Worm (Caenorhabditis elegans) whole organism, mixed stage, embryonic: Measurements from ENCODE around the gene taf-13.
A peak's percentile ranks its signal among the peaks of the same experiment; 100 is the strongest.

Experiments
- M03D4.4 ChIP-seq: sonication (generic microtip); optimal IDR thresholded peaks from 2 replicates; lab custom pipeline; 2017; ENCODE audit warnings: mild to moderate bottlenecking, missing genetic modification characterization, missing compliant biosample characterization
- bed-3 ChIP-seq: fragments of 200-800 bp; sonication (Bioruptor generic); optimal IDR thresholded peaks from 3 replicates; lab custom pipeline; 2018; ENCODE audit warnings: mild to moderate bottlenecking, missing genetic modification characterization, moderate library complexity, missing compliant biosample characterization
- blmp-1 ChIP-seq: fragments of 150-350 bp; optimal IDR thresholded peaks from 2 replicates; lab custom pipeline; 2014; ENCODE audit warnings: missing biosample characterization, missing genetic modification characterization
- ceh-39 ChIP-seq: fragments of 150-350 bp; optimal IDR thresholded peaks from 2 replicates; lab custom pipeline; 2014; ENCODE audit warnings: missing biosample characterization, missing genetic modification characterization
- ceh-43 ChIP-seq: fragments of 200-800 bp; sonication (Bioruptor generic); optimal IDR thresholded peaks from 2 replicates; lab custom pipeline; 2018; ENCODE audit warnings: mild to moderate bottlenecking, missing genetic modification characterization, moderate library complexity, missing compliant biosample characterization
- ceh-83 ChIP-seq: fragments of 200-800 bp; sonication (Bioruptor generic); optimal IDR thresholded peaks from 2 replicates; lab custom pipeline; 2018; ENCODE audit warnings: mild to moderate bottlenecking, missing genetic modification characterization, missing compliant biosample characterization
- ces-1 ChIP-seq: fragments of 150-350 bp; optimal IDR thresholded peaks from 2 replicates; lab custom pipeline; 2014; ENCODE audit warnings: missing biosample characterization, missing genetic modification reagents, missing genetic modification characterization
- cnd-1 ChIP-seq: fragments of 200-800 bp; sonication (Bioruptor generic); optimal IDR thresholded peaks from 2 replicates; lab custom pipeline; 2018; ENCODE audit warnings: mild to moderate bottlenecking, missing genetic modification characterization, missing compliant biosample characterization
- drap-1 ChIP-seq: fragments of 200-800 bp; sonication (Bioruptor generic); optimal IDR thresholded peaks from 3 replicates; lab custom pipeline; 2018; ENCODE audit warnings: mild to moderate bottlenecking, missing genetic modification characterization, missing compliant biosample characterization
- elt-1 ChIP-seq: sonication (generic microtip); optimal IDR thresholded peaks from 2 replicates; lab custom pipeline; 2017; ENCODE audit warnings: missing genetic modification characterization, mild to moderate bottlenecking, missing compliant biosample characterization, antibody characterized with exemption, moderate library complexity, borderline replicate concordance; ENCODE audit not compliant: insufficient read depth
- elt-3 ChIP-seq: fragments of 150-350 bp; optimal IDR thresholded peaks from 2 replicates; lab custom pipeline; 2014; ENCODE audit warnings: missing biosample characterization, missing genetic modification characterization
- flh-1 ChIP-seq: fragments of 200-800 bp; sonication (Bioruptor generic); optimal IDR thresholded peaks from 2 replicates; lab custom pipeline; 2018; ENCODE audit warnings: mild to moderate bottlenecking, missing genetic modification characterization, moderate library complexity, missing compliant biosample characterization
- ham-2 ChIP-seq: fragments of 200-800 bp; sonication (Bioruptor generic); optimal IDR thresholded peaks from 2 replicates; lab custom pipeline; 2018; ENCODE audit warnings: mild to moderate bottlenecking, missing genetic modification characterization, missing compliant biosample characterization
- hlh-1 ChIP-seq: fragments of 150-350 bp; optimal IDR thresholded peaks from 2 replicates; lab custom pipeline; 2014; ENCODE audit warnings: missing biosample characterization, missing genetic modification reagents, missing genetic modification characterization
- lin-13 ChIP-seq: fragments of 150-350 bp; optimal IDR thresholded peaks from 2 replicates; lab custom pipeline; 2014; ENCODE audit warnings: missing biosample characterization, missing genetic modification characterization
- lin-32 ChIP-seq: fragments of 200-800 bp; sonication (Bioruptor generic); optimal IDR thresholded peaks from 2 replicates; lab custom pipeline; 2018; ENCODE audit warnings: mild to moderate bottlenecking, missing genetic modification characterization, missing compliant biosample characterization
- lsy-2 ChIP-seq: fragments of 150-350 bp; optimal IDR thresholded peaks from 2 replicates; lab custom pipeline; 2014; ENCODE audit warnings: missing biosample characterization, missing genetic modification characterization
- mab-5 ChIP-seq: fragments of 150-350 bp; optimal IDR thresholded peaks from 2 replicates; lab custom pipeline; 2014; ENCODE audit warnings: missing biosample characterization, missing genetic modification characterization
- mep-1 ChIP-seq: fragments of 150-350 bp; optimal IDR thresholded peaks from 2 replicates; lab custom pipeline; 2017; ENCODE audit warnings: missing biosample characterization, missing genetic modification reagents, missing genetic modification characterization, inconsistent platforms
- mls-2 ChIP-seq: sonication (generic microtip); optimal IDR thresholded peaks from 2 replicates; lab custom pipeline; 2016; ENCODE audit warnings: mild to moderate bottlenecking, missing genetic modification characterization, moderate library complexity, missing compliant biosample characterization
- nhr-12 ChIP-seq: fragments of 150-350 bp; optimal IDR thresholded peaks from 2 replicates; lab custom pipeline; 2014; ENCODE audit warnings: missing biosample characterization, missing genetic modification characterization
- nhr-2 ChIP-seq: fragments of 150-350 bp; optimal IDR thresholded peaks from 2 replicates; lab custom pipeline; 2014; ENCODE audit warnings: missing biosample characterization, missing genetic modification characterization
- nhr-237 ChIP-seq: fragments of 150-350 bp; optimal IDR thresholded peaks from 2 replicates; lab custom pipeline; 2014; ENCODE audit warnings: missing biosample characterization, missing genetic modification characterization
- nhr-28 ChIP-seq: fragments of 150-350 bp; optimal IDR thresholded peaks from 2 replicates; lab custom pipeline; 2014; ENCODE audit warnings: missing biosample characterization, missing genetic modification characterization
- nhr-76 ChIP-seq: sonication (generic microtip); optimal IDR thresholded peaks from 2 replicates; lab custom pipeline; 2017; ENCODE audit warnings: missing biosample characterization, missing genetic modification characterization
- pha-4 ChIP-seq: fragments of 150-350 bp; optimal IDR thresholded peaks from 2 replicates; lab custom pipeline; 2018; ENCODE audit warnings: missing biosample characterization, missing genetic modification reagents, missing genetic modification characterization
- snpc-4 ChIP-seq: fragments of 150-350 bp; optimal IDR thresholded peaks from 2 replicates; lab custom pipeline; 2014; ENCODE audit warnings: missing biosample characterization, missing genetic modification characterization
- sptf-1 ChIP-seq: sonication (generic microtip); optimal IDR thresholded peaks from 2 replicates; lab custom pipeline; 2017; ENCODE audit warnings: mild to moderate bottlenecking, missing genetic modification characterization, moderate library complexity, missing compliant biosample characterization
- tbx-8 ChIP-seq: fragments of 200-800 bp; sonication (Bioruptor generic); optimal IDR thresholded peaks from 2 replicates; lab custom pipeline; 2018; ENCODE audit warnings: mild to moderate bottlenecking, missing genetic modification characterization, moderate library complexity, missing compliant biosample characterization
- unc-120 ChIP-seq: sonication (generic microtip); optimal IDR thresholded peaks from 2 replicates; lab custom pipeline; 2017; ENCODE audit warnings: missing genetic modification characterization, missing compliant biosample characterization; ENCODE audit not compliant: poor library complexity, severe bottlenecking
- unc-39 ChIP-seq: fragments of 150-350 bp; optimal IDR thresholded peaks from 2 replicates; lab custom pipeline; 2014; ENCODE audit warnings: missing biosample characterization, missing genetic modification characterization
- unc-62 ChIP-seq: fragments of 150-350 bp; optimal IDR thresholded peaks from 2 replicates; lab custom pipeline; 2014; ENCODE audit warnings: missing biosample characterization, missing genetic modification reagents, missing genetic modification characterization
- zip-8 ChIP-seq: fragments of 150-350 bp; optimal IDR thresholded peaks from 2 replicates; lab custom pipeline; 2014; ENCODE audit warnings: missing biosample characterization, missing genetic modification characterization
- ztf-11 ChIP-seq: fragments of 150-350 bp; optimal IDR thresholded peaks from 2 replicates; lab custom pipeline; 2014; ENCODE audit warnings: missing biosample characterization, missing genetic modification characterization

Gene taf-13

DNA sequence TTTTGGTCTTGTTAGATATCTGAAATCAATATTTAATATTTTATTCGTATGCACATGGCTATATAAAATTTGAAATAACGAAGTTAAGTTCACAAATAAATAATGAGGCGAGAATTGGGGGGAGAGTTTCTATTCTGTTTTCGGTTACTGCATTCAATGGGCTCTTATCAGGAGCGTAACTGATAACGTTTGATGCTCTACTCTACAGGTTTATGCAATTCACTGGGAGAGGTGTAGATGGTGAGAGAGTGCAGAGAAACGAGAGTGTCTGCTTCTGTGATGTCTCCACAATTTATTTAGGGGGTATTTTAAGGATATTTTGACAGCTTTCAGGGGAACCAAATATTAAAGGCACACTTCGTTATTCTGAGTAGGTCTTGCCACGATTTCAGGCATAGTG lies 10.7 kb downstream of the taf-13 start, which contains the start of gene C14A4.6:
Gene C14A4.6 (minus strand): TSS at position 19 of the 400 bp plus-strand sequence.
- no peak for TF ChIP-seq blmp-1 (tag; lab: Kevin White, UChicago)
- TF ChIP-seq snpc-4 = no peak
- TF ChIP-seq ceh-39 (tag; lab: Kevin White, UChicago) = no peak
- no peak for TF ChIP-seq ces-1 (GFP tag; lab: Kevin White, UChicago)
- no peak for TF ChIP-seq lsy-2 (tag; lab: Kevin White, UChicago)
- TF ChIP-seq nhr-76 = no peak
- no peak for TF ChIP-seq lin-32 (GFP tag; lab: Kevin White, UChicago)
- no peak for TF ChIP-seq ceh-83
- TF ChIP-seq pha-4 = no peak
- TF ChIP-seq bed-3 (GFP tag; lab: Kevin White, UChicago) = no peak
- TF ChIP-seq nhr-237 = no peak
- no peak for TF ChIP-seq nhr-28 (tag; lab: Kevin White, UChicago)
- no peak for TF ChIP-seq unc-120 (tag; lab: Kevin White, UChicago)
- TF ChIP-seq zip-8 (tag; lab: Kevin White, UChicago) = no peak
- no peak for TF ChIP-seq sptf-1 (tag; lab: Kevin White, UChicago)
- TF ChIP-seq unc-39 (tag; lab: Kevin White, UChicago) = no peak
- TF ChIP-seq mls-2 (tag; lab: Kevin White, UChicago) = no peak

DNA sequence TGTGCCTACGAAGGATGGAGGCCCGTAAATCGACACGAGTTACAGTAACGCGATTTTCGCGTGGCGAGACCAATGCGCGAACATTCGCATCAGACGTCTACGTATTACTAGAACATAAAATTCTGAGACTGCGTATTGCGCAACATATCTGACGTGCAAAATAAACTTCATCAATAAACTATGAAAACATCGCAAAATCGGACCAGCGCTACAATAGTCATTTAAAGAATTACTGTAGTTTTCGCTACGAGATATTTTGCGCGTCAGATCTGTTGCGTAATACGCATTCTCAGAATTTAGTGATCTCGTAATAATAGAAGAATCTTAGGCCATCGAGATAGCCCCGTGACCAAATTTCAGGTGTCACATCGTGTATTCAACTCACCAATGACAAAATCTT lies 11.1 kb downstream of the taf-13 start:
- TF ChIP-seq mls-2 (tag; lab: Kevin White, UChicago) = no peak
- peak; percentile 94 for TF ChIP-seq zip-8 (tag; lab: Kevin White, UChicago)
- TF ChIP-seq M03D4.4 (tag; lab: Kevin White, UChicago) = no peak

DNA sequence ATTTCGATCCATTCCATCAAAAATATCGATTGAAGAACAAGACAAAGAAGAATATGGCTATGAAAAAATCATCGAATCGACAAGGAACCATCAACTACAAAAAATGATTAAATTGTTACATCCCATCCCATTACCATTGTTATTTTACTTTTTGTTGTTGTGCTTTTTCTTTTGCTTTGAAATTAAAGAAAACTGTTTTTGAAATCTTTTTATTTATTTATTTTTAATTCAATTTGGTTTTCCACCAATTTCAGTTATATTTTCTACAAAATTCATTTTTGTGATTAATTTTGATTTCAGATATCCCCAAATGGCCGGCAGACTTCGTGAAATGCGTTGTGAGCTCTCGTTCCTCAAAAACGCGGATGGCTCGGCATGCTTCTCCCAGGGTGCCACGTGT lies 13.0 kb downstream of the taf-13 start, which contains the start of gene crn-5:
Gene crn-5 (plus strand): TSS at position 301 of the 400 bp plus-strand sequence.
- TF ChIP-seq ztf-11 (no peak), bed-3 (GFP tag; lab: Kevin White, UChicago) (no peak), cnd-1 (tag; lab: Kevin White, UChicago) (no peak), nhr-76 (no peak), lin-32 (GFP tag; lab: Kevin White, UChicago) (no peak), blmp-1 (tag; lab: Kevin White, UChicago) (no peak), unc-39 (tag; lab: Kevin White, UChicago) (no peak), drap-1 (GFP tag; lab: Kevin White, UChicago) (no peak), unc-120 (tag; lab: Kevin White, UChicago) (no peak), flh-1 (GFP tag; lab: Kevin White, UChicago) (no peak), tbx-8 (GFP tag; lab: Kevin White, UChicago) (no peak), lsy-2 (tag; lab: Kevin White, UChicago) (no peak), elt-1 (tag; lab: Kevin White, UChicago) (no peak), ham-2 (GFP tag; lab: Kevin White, UChicago) (no peak)

DNA sequence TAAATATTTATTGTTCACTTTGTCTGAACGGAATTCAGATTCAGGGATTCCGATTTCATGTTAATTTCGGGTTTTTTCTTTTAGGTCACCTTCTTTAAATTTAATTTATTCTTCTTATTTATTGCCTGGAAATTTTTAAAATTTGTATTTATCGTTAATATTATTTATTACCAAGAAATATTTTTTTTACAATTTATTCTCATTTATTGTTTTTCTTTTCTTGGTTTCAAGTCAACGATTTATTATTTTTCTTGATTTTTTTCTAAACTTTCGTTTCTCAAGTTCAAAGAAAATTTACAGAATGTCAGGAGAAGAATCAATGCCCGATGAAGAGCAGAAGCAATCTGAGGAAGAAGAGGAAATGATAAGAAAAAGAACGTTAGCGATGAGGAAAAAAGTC lies 17.7 kb downstream of the taf-13 start, which contains the start of gene crn-3:
Gene crn-3 (plus strand): TSS at position 301 of the 400 bp plus-strand sequence.
- no peak for TF ChIP-seq nhr-2 (tag; lab: Kevin White, UChicago)
- no peak for TF ChIP-seq mep-1 (tag; lab: Kevin White, UChicago)
- TF ChIP-seq mls-2 (tag; lab: Kevin White, UChicago) = no peak

DNA sequence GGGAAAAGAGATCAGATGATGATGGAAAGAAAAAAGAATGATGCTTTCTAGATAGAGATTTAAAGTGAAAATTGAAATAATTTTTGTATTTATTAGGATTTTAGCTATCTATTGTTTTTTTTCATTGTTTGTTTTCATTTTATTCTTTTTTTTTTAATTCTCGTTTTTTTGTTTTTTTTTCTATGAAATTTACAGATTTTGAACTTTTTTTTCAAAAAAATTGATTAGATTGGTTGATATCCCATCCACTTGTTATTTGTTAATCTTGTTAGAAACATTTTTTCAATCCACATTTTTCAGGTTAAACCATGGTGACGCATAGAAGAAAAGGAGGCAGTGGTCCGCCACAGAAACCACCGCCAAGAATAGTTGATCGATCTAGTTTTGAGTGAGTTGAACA lies 21.4 kb downstream of the taf-13 start, which contains the start of gene algn-9:
Gene algn-9 (plus strand): TSS at position 301 of the 400 bp plus-strand sequence.
- TF ChIP-seq drap-1 (GFP tag; lab: Kevin White, UChicago) (no peak), lsy-2 (tag; lab: Kevin White, UChicago) (no peak), zip-8 (tag; lab: Kevin White, UChicago) (no peak), lin-13 (no peak), mep-1 (tag; lab: Kevin White, UChicago) (no peak), nhr-237 (no peak), mab-5 (no peak), bed-3 (GFP tag; lab: Kevin White, UChicago) (no peak), M03D4.4 (tag; lab: Kevin White, UChicago) (no peak)

DNA sequence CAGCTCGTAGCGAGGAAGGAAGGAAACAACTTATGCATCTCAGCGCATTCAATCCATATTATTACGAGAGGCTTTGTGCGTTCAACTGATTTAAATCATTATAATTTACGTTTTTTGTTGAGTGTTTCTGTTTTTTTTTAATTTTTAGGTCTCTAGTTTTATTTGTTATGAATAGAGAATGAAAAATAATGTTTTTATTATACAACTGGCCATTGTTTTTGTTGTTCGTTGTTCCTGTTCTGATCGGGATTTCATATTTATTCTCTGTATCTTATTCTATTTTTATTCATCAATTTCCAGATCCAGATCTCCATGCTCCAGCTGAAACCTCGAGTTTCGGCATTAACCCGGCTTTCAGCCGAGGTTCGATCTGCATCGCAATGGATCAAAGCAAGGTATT lies 23.1 kb downstream of the taf-13 start, which contains the start of gene mrps-22:
Gene mrps-22 (plus strand): TSS at position 301 of the 400 bp plus-strand sequence.
- TF ChIP-seq elt-3 (no peak), unc-120 (tag; lab: Kevin White, UChicago) (no peak), drap-1 (GFP tag; lab: Kevin White, UChicago) (no peak), ceh-43 (no peak), unc-62 (GFP tag; lab: Kevin White, UChicago) (no peak), nhr-76 (no peak), hlh-1 (tag; lab: Kevin White, UChicago) (no peak), elt-1 (tag; lab: Kevin White, UChicago) (no peak), flh-1 (GFP tag; lab: Kevin White, UChicago) (no peak), nhr-237 (no peak), lsy-2 (tag; lab: Kevin White, UChicago) (no peak), nhr-12 (tag; lab: Kevin White, UChicago) (no peak), ceh-83 (no peak), mls-2 (tag; lab: Kevin White, UChicago) (no peak), tbx-8 (GFP tag; lab: Kevin White, UChicago) (no peak)
